Worm (Caenorhabditis elegans): ENCODE measurements around the gene srh-37.
A peak's percentile ranks its signal among the peaks of the same experiment; 100 is the strongest.

Gene srh-37

DNA sequence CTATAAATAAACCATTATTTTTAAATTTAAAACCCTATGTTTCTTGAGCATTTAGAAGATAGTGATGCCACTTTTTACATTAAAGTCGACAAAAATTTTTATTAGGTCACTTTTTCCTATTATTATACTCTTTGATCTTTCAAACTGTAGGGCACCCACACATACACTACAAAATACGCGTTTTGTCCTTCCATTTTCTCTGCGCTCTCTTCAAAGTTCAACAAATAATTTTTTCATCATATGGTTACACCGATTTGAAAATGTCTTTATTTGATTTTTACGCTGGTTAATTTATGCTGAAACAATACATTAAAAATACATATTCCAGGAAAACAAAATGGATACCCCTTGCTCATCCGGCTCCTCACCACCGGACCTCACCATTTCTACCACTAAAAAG is 50.1 kb downstream of the srh-37 start, which contains the start of gene nhr-202 (continued):
- TF ChIP-seq hlh-11 (tag; optimal IDR thresholded peaks at IDR 0.05) (peak; percentile 47), skn-1 (tag; optimal IDR thresholded peaks at IDR 0.05) (no peak), ctbp-1 (GFP tag; IDR thresholded peaks at IDR 0.05) (no peak), madf-9 (GFP tag; conservative IDR thresholded peaks at IDR 0.05) (no peak), dve-1 (tag; optimal IDR thresholded peaks at IDR 0.05; ENCODE audit: insufficient read depth) (peak; percentile 58), nhr-48 (tag; optimal IDR thresholded peaks at IDR 0.05) (peak; percentile 35), unc-62 (GFP tag; optimal IDR thresholded peaks at IDR 0.05 in 1 of 2) (no peak), unc-62 (tag; optimal IDR thresholded peaks at IDR 0.05) (no peak), hif-1 (tag; optimal IDR thresholded peaks at IDR 0.05) (no peak), R02D3.7 (tag; optimal IDR thresholded peaks at IDR 0.05) (no peak), mep-1 (tag; optimal IDR thresholded peaks at IDR 0.05) (peak; percentile 32), rbr-2 (tag; optimal IDR thresholded peaks at IDR 0.05) (no peak)
